Fruit fly (Drosophila melanogaster) whole organism, embryonic: Measurements from ENCODE around the gene CG6414.

ENCODE experiments used
- Aef1 ChIP-seq: fragments of 200-800 bp; sonication (Bioruptor generic); IDR thresholded peaks from 3 replicates; pipeline ENCODE4 v1.3.6; 2022; ENCODE audit warnings: missing biosample characterization, missing genetic modification characterization
- CG12744 ChIP-seq: fragments of 200-800 bp; sonication (Bioruptor generic); optimal IDR thresholded peaks from 2 replicates; lab custom pipeline; 2016; ENCODE audit warnings: missing biosample characterization, missing genetic modification characterization
- CG14860 ChIP-seq: fragments of 200-800 bp; sonication (Bioruptor generic); IDR thresholded peaks from 3 replicates; pipeline ENCODE4 v1.3.6; 2022; ENCODE audit warnings: missing biosample characterization, missing genetic modification characterization; ENCODE audit not compliant: partially characterized antibody
- CG15514 ChIP-seq: fragments of 200-800 bp; sonication (Bioruptor generic); optimal IDR thresholded peaks from 3 replicates; lab custom pipeline; 2017; ENCODE audit warnings: missing biosample characterization, missing genetic modification characterization, mild to moderate bottlenecking, moderate library complexity, missing genetic modification reagents
- CG17385 ChIP-seq: fragments of 200-800 bp; sonication (Bioruptor generic); optimal IDR thresholded peaks from 3 replicates; lab custom pipeline; 2018; ENCODE audit warnings: missing biosample characterization, mild to moderate bottlenecking, missing genetic modification characterization
- CG2199 ChIP-seq: fragments of 200-800 bp; sonication (Bioruptor generic); IDR thresholded peaks from 3 replicates; pipeline ENCODE4 v1.3.6; 2022; ENCODE audit warnings: missing biosample characterization, missing genetic modification characterization
- CG31388 ChIP-seq: fragments of 200-800 bp; sonication (Bioruptor generic); optimal IDR thresholded peaks from 2 replicates; lab custom pipeline; 2016; ENCODE audit warnings: missing biosample characterization, missing genetic modification characterization
- CG4282 ChIP-seq: fragments of 200-800 bp; sonication (Bioruptor generic); optimal IDR thresholded peaks from 2 replicates; lab custom pipeline; 2016; ENCODE audit warnings: missing biosample characterization, missing genetic modification characterization
- CG4854 ChIP-seq: fragments of 200-800 bp; sonication (Bioruptor generic); optimal IDR thresholded peaks from 2 replicates; lab custom pipeline; 2016; ENCODE audit warnings: missing biosample characterization, missing genetic modification characterization, inconsistent platforms
- CG5180 ChIP-seq: fragments of 200-800 bp; sonication (Bioruptor generic); optimal IDR thresholded peaks from 3 replicates; lab custom pipeline; 2017; ENCODE audit warnings: missing biosample characterization, missing genetic modification characterization, mild to moderate bottlenecking, moderate library complexity, missing genetic modification reagents
- CG6272 ChIP-seq: fragments of 200-800 bp; sonication (Bioruptor generic); IDR thresholded peaks from 2 replicates; pipeline ENCODE4 v1.3.6; 2022; ENCODE audit warnings: missing biosample characterization, missing genetic modification characterization
- CG6689 ChIP-seq: fragments of 200-800 bp; sonication (Bioruptor generic); IDR thresholded peaks from 2 replicates; pipeline ENCODE4 v1.3.6; 2022; ENCODE audit warnings: missing biosample characterization, missing genetic modification characterization
- CG6813 ChIP-seq: fragments of 200-800 bp; sonication (Bioruptor generic); optimal IDR thresholded peaks from 2 replicates; lab custom pipeline; 2017; ENCODE audit warnings: missing biosample characterization, missing genetic modification characterization, mild to moderate bottlenecking, moderate library complexity, missing genetic modification reagents
- CG6854 ChIP-seq: fragments of 200-800 bp; sonication (Bioruptor generic); optimal IDR thresholded peaks from 3 replicates; lab custom pipeline; 2017; ENCODE audit warnings: missing biosample characterization, mild to moderate bottlenecking, missing genetic modification characterization
- CG8388 ChIP-seq: fragments of 200-800 bp; sonication (Bioruptor generic); optimal IDR thresholded peaks from 2 replicates; lab custom pipeline; 2019; ENCODE audit warnings: missing biosample characterization, mild to moderate bottlenecking, missing genetic modification characterization, moderate library complexity
- CG9609 ChIP-seq: fragments of 200-800 bp; sonication (Bioruptor generic); optimal IDR thresholded peaks from 3 replicates; lab custom pipeline; 2016; ENCODE audit warnings: missing biosample characterization, missing genetic modification characterization
- CHES-1-like ChIP-seq: fragments of 200-800 bp; sonication (Bioruptor generic); optimal IDR thresholded peaks from 2 replicates; lab custom pipeline; 2016; ENCODE audit warnings: missing biosample characterization, missing genetic modification characterization
- CkIIα-i1 ChIP-seq: fragments of 200-800 bp; sonication (Bioruptor generic); IDR thresholded peaks from 2 replicates; pipeline ENCODE4 v1.3.6; 2022; ENCODE audit warnings: missing biosample characterization, missing genetic modification characterization
- D19A ChIP-seq: fragments of 200-800 bp; optimal IDR thresholded peaks from 3 replicates; lab custom pipeline; 2019; ENCODE audit warnings: missing biosample characterization, mild to moderate bottlenecking, missing genetic modification characterization, moderate library complexity
- Dip2 ChIP-seq: fragments of 200-800 bp; sonication (Bioruptor generic); IDR thresholded peaks from 2 replicates; pipeline ENCODE4 v1.3.6; 2022; ENCODE audit warnings: missing biosample characterization, missing genetic modification characterization
- Dll ChIP-seq: fragments of 200-800 bp; sonication (Bioruptor generic); IDR thresholded peaks from 4 replicates; pipeline ENCODE4 v1.3.6; 2022; ENCODE audit warnings: missing biosample characterization, missing genetic modification characterization; ENCODE audit not compliant: partially characterized antibody
- Dp ChIP-seq: fragments of 200-800 bp; sonication (Bioruptor generic); optimal IDR thresholded peaks from 2 replicates; lab custom pipeline; 2018; ENCODE audit warnings: missing biosample characterization, mild to moderate bottlenecking, missing genetic modification characterization, moderate library complexity
- Drgx ChIP-seq: fragments of 200-800 bp; sonication (Bioruptor generic); IDR thresholded peaks from 2 replicates; pipeline ENCODE4 v1.3.6; 2022; ENCODE audit warnings: missing biosample characterization, missing genetic modification characterization
- HLH4C ChIP-seq: fragments of 200-800 bp; sonication (Bioruptor generic); IDR thresholded peaks from 3 replicates; pipeline ENCODE4 v1.3.6; 2022; ENCODE audit warnings: missing biosample characterization, missing genetic modification characterization; ENCODE audit not compliant: partially characterized antibody
- NFAT ChIP-seq: fragments of 200-800 bp; sonication (Bioruptor generic); IDR thresholded peaks from 2 replicates; pipeline ENCODE4 v1.3.6; 2022; ENCODE audit warnings: missing biosample characterization, missing genetic modification characterization
- Rfx ChIP-seq: fragments of 200-800 bp; sonication (Bioruptor generic); IDR thresholded peaks from 2 replicates; pipeline ENCODE4 v1.3.6; 2022; ENCODE audit warnings: missing biosample characterization, missing genetic modification characterization
- Scr ChIP-seq: fragments of 200-800 bp; sonication (Bioruptor generic); IDR thresholded peaks from 2 replicates; pipeline ENCODE4 v1.3.6; 2022; ENCODE audit warnings: missing biosample characterization, missing genetic modification characterization; ENCODE audit not compliant: partially characterized antibody
- Six4 ChIP-seq: fragments of 200-800 bp; sonication (Bioruptor generic); optimal IDR thresholded peaks from 2 replicates; lab custom pipeline; 2016; ENCODE audit warnings: missing biosample characterization, missing genetic modification characterization
- Sry-β ChIP-seq: fragments of 200-800 bp; sonication (Bioruptor generic); optimal IDR thresholded peaks from 2 replicates; lab custom pipeline; 2018; ENCODE audit warnings: missing biosample characterization, mild to moderate bottlenecking, missing genetic modification characterization, moderate library complexity
- YL-1 ChIP-seq: fragments of 200-800 bp; sonication (Bioruptor generic); optimal IDR thresholded peaks from 3 replicates; lab custom pipeline; 2017; ENCODE audit warnings: missing biosample characterization, mild to moderate bottlenecking, missing genetic modification characterization
- ac ChIP-seq: fragments of 200-800 bp; sonication (Bioruptor generic); optimal IDR thresholded peaks from 3 replicates; lab custom pipeline; 2017; ENCODE audit warnings: missing biosample characterization, mild to moderate bottlenecking, missing genetic modification characterization
- aop ChIP-seq: fragments of 200-800 bp; sonication (Bioruptor generic); IDR thresholded peaks from 2 replicates; pipeline ENCODE4 v1.3.6; 2022; ENCODE audit warnings: missing biosample characterization, missing genetic modification characterization
- dpn ChIP-seq, 2 experiments: fragments of 200-800 bp; sonication (Bioruptor generic); optimal IDR thresholded peaks; 3 replicates each; lab custom pipeline; 2016; ENCODE audit warnings: missing biosample characterization in 2 of 2, missing genetic modification characterization in 2 of 2
- fu2 ChIP-seq: fragments of 200-800 bp; sonication (Bioruptor generic); optimal IDR thresholded peaks from 2 replicates; lab custom pipeline; 2016; ENCODE audit warnings: missing biosample characterization, missing genetic modification characterization
- grn ChIP-seq: fragments of 200-800 bp; sonication (Bioruptor generic); optimal IDR thresholded peaks from 3 replicates; lab custom pipeline; 2017; ENCODE audit warnings: missing biosample characterization, missing genetic modification characterization
- gsb-n ChIP-seq: fragments of 200-800 bp; sonication (Bioruptor generic); optimal IDR thresholded peaks from 3 replicates; lab custom pipeline; 2018; ENCODE audit warnings: missing biosample characterization, mild to moderate bottlenecking, missing genetic modification characterization
- insv ChIP-seq, 2 experiments: fragments of 200-800 bp; sonication (Bioruptor generic); optimal IDR thresholded peaks; 3 replicates each; lab custom pipeline; 2016 to 2018; ENCODE audit warnings: missing biosample characterization in 2 of 2, missing genetic modification characterization in 2 of 2
- ken ChIP-seq: fragments of 200-800 bp; sonication (Bioruptor generic); IDR thresholded peaks from 3 replicates; pipeline ENCODE4 v1.3.6; 2022; ENCODE audit warnings: missing biosample characterization, missing genetic modification characterization
- nmo ChIP-seq: fragments of 200-800 bp; sonication (Bioruptor generic); optimal IDR thresholded peaks from 2 replicates; lab custom pipeline; 2018; ENCODE audit warnings: missing biosample characterization, mild to moderate bottlenecking, missing genetic modification characterization, moderate library complexity
- salm ChIP-seq: fragments of 200-800 bp; sonication (Bioruptor generic); optimal IDR thresholded peaks from 2 replicates; lab custom pipeline; 2018; ENCODE audit warnings: missing biosample characterization, mild to moderate bottlenecking, missing genetic modification characterization
- schlank ChIP-seq: fragments of 200-800 bp; sonication (Bioruptor generic); optimal IDR thresholded peaks from 2 replicates; lab custom pipeline; 2018; ENCODE audit warnings: missing biosample characterization, mild to moderate bottlenecking, missing genetic modification characterization
- scrt ChIP-seq: fragments of 200-800 bp; sonication (Bioruptor generic); optimal IDR thresholded peaks from 2 replicates; lab custom pipeline; 2018; ENCODE audit warnings: missing biosample characterization, mild to moderate bottlenecking, missing genetic modification characterization, moderate library complexity
- sd ChIP-seq: fragments of 200-800 bp; sonication (Bioruptor generic); optimal IDR thresholded peaks from 3 replicates; lab custom pipeline; 2018; ENCODE audit warnings: missing biosample characterization, mild to moderate bottlenecking, missing genetic modification characterization, moderate library complexity
- sens-2 ChIP-seq: fragments of 200-800 bp; sonication (Bioruptor generic); IDR thresholded peaks from 2 replicates; pipeline ENCODE4 v1.3.6; 2022; ENCODE audit warnings: missing biosample characterization, missing genetic modification characterization
- shn ChIP-seq: fragments of 200-800 bp; sonication (Bioruptor generic); optimal IDR thresholded peaks from 3 replicates; lab custom pipeline; 2016; ENCODE audit warnings: missing biosample characterization, missing genetic modification characterization
- slou ChIP-seq: fragments of 200-800 bp; sonication (Bioruptor generic); optimal IDR thresholded peaks from 3 replicates; lab custom pipeline; 2016; ENCODE audit warnings: missing biosample characterization, missing genetic modification characterization
- so ChIP-seq: fragments of 200-800 bp; sonication (Bioruptor generic); IDR thresholded peaks from 3 replicates; pipeline ENCODE4 v1.3.6; 2022; ENCODE audit warnings: missing biosample characterization, missing genetic modification characterization
- vvl ChIP-seq: fragments of 200-800 bp; sonication (Bioruptor generic); IDR thresholded peaks from 2 replicates; pipeline ENCODE4 v1.3.6; 2022; ENCODE audit warnings: missing biosample characterization, missing genetic modification characterization
- wor ChIP-seq: fragments of 200-800 bp; sonication (Bioruptor generic); IDR thresholded peaks from 2 replicates; pipeline ENCODE4 v1.3.6; 2022; ENCODE audit warnings: missing biosample characterization, missing genetic modification characterization

Gene CG6414

DNA sequence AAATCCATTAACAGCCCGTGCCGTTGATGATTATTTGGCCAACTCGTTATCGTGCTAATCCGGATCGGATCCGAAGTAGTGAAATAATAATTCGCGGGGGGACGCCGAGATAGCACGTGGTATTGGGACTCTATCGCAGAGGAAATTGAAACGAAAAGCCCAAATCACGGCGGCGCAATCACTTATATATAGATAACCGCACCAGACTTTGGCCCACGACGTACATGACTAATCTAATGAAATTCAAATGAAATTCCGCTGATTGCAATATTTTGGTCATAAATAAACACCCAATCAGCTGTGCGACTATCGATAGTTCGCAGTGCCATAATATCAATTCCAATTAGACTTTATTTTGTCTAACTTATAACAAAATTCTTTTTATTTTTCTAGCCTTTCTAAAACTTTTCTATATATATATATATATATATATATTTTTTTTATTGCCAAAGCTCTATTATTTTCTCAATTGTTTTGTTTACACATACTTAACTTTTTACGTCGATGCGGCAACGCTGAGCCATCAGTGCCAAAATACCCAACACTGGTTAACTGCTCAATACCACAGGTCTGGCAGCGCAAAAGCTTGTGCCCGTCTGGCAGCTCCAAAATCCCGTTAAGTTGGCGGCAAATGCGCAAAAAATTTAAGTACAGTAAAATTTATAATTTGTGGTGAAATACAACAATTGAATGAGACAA lies 2.7 kb downstream of the CG6414 start, which contains the start of gene CG6428 (continued):
- TF ChIP-seq CG12744 (GFP tag; lab: Kevin White, UChicago) (peak; percentile 12), ken (GFP tag; lab: Robert Waterston, UW) (0 out of 3 replicates have a peak, but pooled peaks have one; percentile 43), CG2199 (no peak), HLH4C (GFP tag; lab: Robert Waterston, UW) (peak; percentile 56; the same call in 2 of the 3 replicates), dpn (GFP tag; optimal IDR thresholded peaks at IDR 0.05; lab: Kevin White, UChicago) (peak; percentile 17 to 29), CHES-1-like (GFP tag; lab: Kevin White, UChicago) (no peak), CG4854 (no peak), scrt (no peak), vvl (GFP tag; lab: Robert Waterston, UW) (peak; percentile 71), gsb-n (tag; lab: Kevin White, UChicago) (no peak), CG6272 (GFP tag; lab: Robert Waterston, UW) (no peak; the same call in 1 of the 2 replicates), CG6813 (no peak), CG4282 (GFP tag; lab: Kevin White, UChicago) (no peak), sd (peak; percentile 93), Dll (GFP tag; lab: Robert Waterston, UW) (peak; percentile 79), schlank (tag; lab: Kevin White, UChicago) (no peak), Sry-β (no peak), Six4 (GFP tag; lab: Kevin White, UChicago) (no peak), slou (GFP tag; lab: Kevin White, UChicago) (no peak), Rfx (GFP tag; lab: Robert Waterston, UW) (peak; percentile 72; the same call in 1 of the 2 replicates), insv (GFP tag; optimal IDR thresholded peaks at IDR 0.05; lab: Kevin White, UChicago) (peak in 1 of 2 experiments; percentile 91), aop (GFP tag; lab: Robert Waterston, UW) (no peak), ac (no peak), CkIIα-i1 (no peak), CG6689 (no peak; the same call in 1 of the 2 replicates), sens-2 (GFP tag; lab: Robert Waterston, UW) (no peak), YL-1 (GFP tag; lab: Kevin White, UChicago) (peak; percentile 18), Drgx (no peak), CG8388 (GFP tag; lab: Kevin White, UChicago) (peak; percentile 25), shn (GFP tag; lab: Kevin White, UChicago) (no peak), D19A (tag; lab: Kevin White, UChicago) (no peak), CG6854 (GFP tag; lab: Kevin White, UChicago) (no peak), CG17385 (GFP tag; lab: Kevin White, UChicago) (peak; percentile 5), CG9609 (GFP tag; lab: Kevin White, UChicago) (peak; percentile 19), fu2 (GFP tag; lab: Kevin White, UChicago) (peak; percentile 24), grn (GFP tag; lab: Kevin White, UChicago) (peak; percentile 54), Dp (GFP tag; lab: Kevin White, UChicago) (peak; percentile 83), CG31388 (GFP tag; lab: Kevin White, UChicago) (no peak), NFAT (GFP tag; lab: Robert Waterston, UW) (peak; percentile 24; the same call in 1 of the 2 replicates), CG14860 (no peak), Aef1 (GFP tag; lab: Robert Waterston, UW) (0 out of 3 replicates have a peak, but pooled peaks have one; percentile 29), Scr (peak; percentile 68), Dip2 (no peak), salm (tag; lab: Kevin White, UChicago) (no peak), CG5180 (no peak), CG15514 (peak; percentile 74), nmo (GFP tag; lab: Kevin White, UChicago) (peak; percentile 49), wor (GFP tag; lab: Robert Waterston, UW) (no peak), so (GFP tag; lab: Robert Waterston, UW) (no peak)
